Fruit fly (Drosophila melanogaster): ENCODE results near the gene CG11634.

DNA sequence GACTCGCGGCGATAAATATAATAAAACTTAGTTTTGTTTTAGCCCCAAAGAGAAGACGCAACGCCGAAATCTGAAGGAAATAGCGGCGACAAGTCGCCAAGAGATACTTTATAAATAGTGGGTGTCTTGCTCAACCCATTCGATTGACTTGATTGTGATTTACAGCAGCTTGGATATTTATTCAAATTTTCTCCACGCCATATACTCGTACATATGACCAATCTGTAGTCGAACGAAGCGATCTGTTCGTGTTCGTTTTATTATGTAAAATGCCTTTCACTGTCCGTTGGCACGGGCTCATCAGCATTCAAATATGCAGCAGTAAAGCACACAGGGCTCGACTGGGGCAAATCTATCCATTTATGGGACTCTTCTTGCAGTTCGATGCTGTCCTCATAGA, 30.6 kb upstream of the CG11634 start:
- TF ChIP-seq CG8478 (optimal IDR thresholded peaks at IDR 0.05) (no peak), CTCF (optimal IDR thresholded peaks at IDR 0.05) (no peak)
